Fruit fly (Drosophila melanogaster) whole organism, embryonic: ENCODE data around the gene CG15431.

Source experiments
- BEAF-32 ChIP-seq: fragments of 200-800 bp; sonication (Bioruptor generic); optimal IDR thresholded peaks from 3 replicates; lab custom pipeline; 2017; ENCODE audit warnings: missing biosample characterization, missing genetic modification characterization, mild to moderate bottlenecking, moderate library complexity, missing genetic modification reagents
- CG12155 ChIP-seq: fragments of 200-800 bp; sonication (Bioruptor generic); optimal IDR thresholded peaks from 3 replicates; lab custom pipeline; 2016; ENCODE audit warnings: missing biosample characterization, missing genetic modification characterization
- CG13287 ChIP-seq: fragments of 200-800 bp; sonication (Bioruptor generic); IDR thresholded peaks from 2 replicates; pipeline ENCODE4 v1.3.6; 2022; ENCODE audit warnings: missing biosample characterization, missing genetic modification characterization; ENCODE audit not compliant: partially characterized antibody
- CG13775 ChIP-seq: fragments of 200-800 bp; sonication (Bioruptor generic); optimal IDR thresholded peaks from 3 replicates; lab custom pipeline; 2017; ENCODE audit warnings: missing biosample characterization, mild to moderate bottlenecking, missing genetic modification characterization
- CG1603 ChIP-seq: fragments of 200-800 bp; sonication (Bioruptor generic); optimal IDR thresholded peaks from 2 replicates; lab custom pipeline; 2019; ENCODE audit warnings: missing biosample characterization, mild to moderate bottlenecking, missing genetic modification characterization, moderate library complexity
- CG16813 ChIP-seq: fragments of 200-800 bp; sonication (Bioruptor generic); IDR thresholded peaks from 3 replicates; pipeline ENCODE4 v1.3.6; 2022; ENCODE audit warnings: missing biosample characterization, missing genetic modification characterization; ENCODE audit not compliant: partially characterized antibody
- CG17186 ChIP-seq: fragments of 200-800 bp; sonication (Bioruptor generic); optimal IDR thresholded peaks from 3 replicates; lab custom pipeline; 2017; ENCODE audit warnings: missing biosample characterization, missing genetic modification reagents, missing genetic modification characterization
- CG18262 ChIP-seq: fragments of 200-800 bp; optimal IDR thresholded peaks from 3 replicates; lab custom pipeline; 2019; ENCODE audit warnings: missing biosample characterization, mild to moderate bottlenecking, missing genetic modification characterization, moderate library complexity
- CG2129 ChIP-seq: fragments of 200-800 bp; sonication (Bioruptor generic); IDR thresholded peaks from 2 replicates; pipeline ENCODE4 v1.3.6; 2022; ENCODE audit warnings: missing biosample characterization, missing genetic modification characterization; ENCODE audit not compliant: partially characterized antibody
- CG2712 ChIP-seq: fragments of 200-800 bp; optimal IDR thresholded peaks from 3 replicates; lab custom pipeline; 2019; ENCODE audit warnings: missing biosample characterization, mild to moderate bottlenecking, missing genetic modification characterization, moderate library complexity
- CG34224 ChIP-seq: fragments of 200-800 bp; sonication (Bioruptor generic); IDR thresholded peaks from 3 replicates; pipeline ENCODE4 v1.3.6; 2022; ENCODE audit warnings: missing biosample characterization, missing genetic modification characterization; ENCODE audit not compliant: partially characterized antibody
- CG4282 ChIP-seq: fragments of 200-800 bp; sonication (Bioruptor generic); optimal IDR thresholded peaks from 2 replicates; lab custom pipeline; 2016; ENCODE audit warnings: missing biosample characterization, missing genetic modification characterization
- CG4424 ChIP-seq: fragments of 200-800 bp; sonication (Bioruptor generic); optimal IDR thresholded peaks from 3 replicates; lab custom pipeline; 2016; ENCODE audit warnings: missing biosample characterization, missing genetic modification characterization
- CG4617 ChIP-seq: fragments of 200-800 bp; sonication (Bioruptor generic); optimal IDR thresholded peaks from 3 replicates; lab custom pipeline; 2016; ENCODE audit warnings: missing biosample characterization, missing genetic modification characterization, borderline replicate concordance
- CG7987 ChIP-seq: fragments of 200-800 bp; sonication (Bioruptor generic); optimal IDR thresholded peaks from 2 replicates; lab custom pipeline; 2018; ENCODE audit warnings: missing biosample characterization, mild to moderate bottlenecking, missing genetic modification characterization, moderate library complexity
- Camta ChIP-seq: fragments of 200-800 bp; sonication (Bioruptor generic); optimal IDR thresholded peaks from 2 replicates; lab custom pipeline; 2016; ENCODE audit warnings: missing biosample characterization, missing genetic modification characterization
- Dad ChIP-seq: fragments of 200-800 bp; sonication (Bioruptor generic); optimal IDR thresholded peaks from 3 replicates; lab custom pipeline; 2016; ENCODE audit warnings: missing biosample characterization, missing genetic modification characterization
- Dip3 ChIP-seq: fragments of 200-800 bp; sonication (Bioruptor generic); optimal IDR thresholded peaks from 3 replicates; lab custom pipeline; 2016; ENCODE audit warnings: missing biosample characterization, missing genetic modification characterization
- Dp ChIP-seq: fragments of 200-800 bp; sonication (Bioruptor generic); optimal IDR thresholded peaks from 2 replicates; lab custom pipeline; 2018; ENCODE audit warnings: missing biosample characterization, mild to moderate bottlenecking, missing genetic modification characterization, moderate library complexity
- Dref ChIP-seq: fragments of 200-800 bp; sonication (Bioruptor generic); IDR thresholded peaks from 2 replicates; pipeline ENCODE4 v1.3.6; 2022; ENCODE audit warnings: missing biosample characterization, missing genetic modification characterization
- Drgx ChIP-seq: fragments of 200-800 bp; sonication (Bioruptor generic); IDR thresholded peaks from 2 replicates; pipeline ENCODE4 v1.3.6; 2022; ENCODE audit warnings: missing biosample characterization, missing genetic modification characterization
- E2f2 ChIP-seq: fragments of 200-800 bp; sonication (Bioruptor generic); IDR thresholded peaks from 2 replicates; pipeline ENCODE4 v1.3.6; 2022; ENCODE audit warnings: missing biosample characterization, missing genetic modification characterization
- GATAe ChIP-seq: fragments of 200-800 bp; sonication (Bioruptor generic); conservative IDR thresholded peaks from 2 replicates; pipeline ENCODE4 v1.3.6; 2022; ENCODE audit warnings: missing biosample characterization, missing genetic modification characterization
- HLH4C ChIP-seq: fragments of 200-800 bp; sonication (Bioruptor generic); IDR thresholded peaks from 3 replicates; pipeline ENCODE4 v1.3.6; 2022; ENCODE audit warnings: missing biosample characterization, missing genetic modification characterization; ENCODE audit not compliant: partially characterized antibody
- Lpt ChIP-seq: fragments of >200 bp; optimal IDR thresholded peaks from 2 replicates; lab custom pipeline; 2018; ENCODE audit warnings: missing biosample characterization, missing genetic modification characterization
- MESR4 ChIP-seq: fragments of 200-800 bp; sonication (Bioruptor generic); optimal IDR thresholded peaks from 2 replicates; lab custom pipeline; 2018; ENCODE audit warnings: missing biosample characterization, mild to moderate bottlenecking, missing genetic modification characterization, moderate library complexity
- Mrtf ChIP-seq: fragments of 200-800 bp; sonication (Bioruptor generic); IDR thresholded peaks from 3 replicates; pipeline ENCODE4 v1.3.6; 2022; ENCODE audit warnings: missing biosample characterization, missing genetic modification characterization
- Myb ChIP-seq: fragments of 200-800 bp; sonication (Bioruptor generic); optimal IDR thresholded peaks from 2 replicates; lab custom pipeline; 2016; ENCODE audit warnings: missing biosample characterization, missing genetic modification characterization
- NC2β ChIP-seq: fragments of 200-800 bp; sonication (Bioruptor generic); optimal IDR thresholded peaks from 2 replicates; lab custom pipeline; 2016; ENCODE audit warnings: missing biosample characterization, missing genetic modification characterization
- Pdp1 ChIP-seq, 2 experiments: fragments of 200-800 bp; sonication (Bioruptor generic); optimal IDR thresholded peaks; 3 replicates each; lab custom pipeline; 2016; ENCODE audit warnings: missing biosample characterization in 2 of 2, missing genetic modification characterization in 2 of 2, mild to moderate bottlenecking in 1 of 2, moderate library complexity in 1 of 2
- Scr ChIP-seq: fragments of 200-800 bp; sonication (Bioruptor generic); IDR thresholded peaks from 2 replicates; pipeline ENCODE4 v1.3.6; 2022; ENCODE audit warnings: missing biosample characterization, missing genetic modification characterization; ENCODE audit not compliant: partially characterized antibody
- YL-1 ChIP-seq: fragments of 200-800 bp; sonication (Bioruptor generic); optimal IDR thresholded peaks from 3 replicates; lab custom pipeline; 2017; ENCODE audit warnings: missing biosample characterization, mild to moderate bottlenecking, missing genetic modification characterization
- amos ChIP-seq: fragments of 200-800 bp; sonication (Bioruptor generic); IDR thresholded peaks from 2 replicates; pipeline ENCODE4 v1.3.6; 2022; ENCODE audit warnings: missing biosample characterization, missing genetic modification characterization; ENCODE audit not compliant: partially characterized antibody
- crol ChIP-seq: fragments of 200-800 bp; sonication (Bioruptor generic); IDR thresholded peaks from 2 replicates; pipeline ENCODE4 v1.3.6; 2022; ENCODE audit warnings: missing biosample characterization, missing genetic modification characterization
- cwo ChIP-seq: fragments of 200-800 bp; sonication (Bioruptor generic); optimal IDR thresholded peaks from 3 replicates; lab custom pipeline; 2017; ENCODE audit warnings: missing biosample characterization, missing genetic modification characterization, mild to moderate bottlenecking, moderate library complexity, missing genetic modification reagents
- dati ChIP-seq: fragments of 200-800 bp; sonication (Bioruptor generic); IDR thresholded peaks from 2 replicates; pipeline ENCODE4 v1.3.6; 2022; ENCODE audit warnings: missing biosample characterization, missing genetic modification characterization
- grn ChIP-seq: fragments of 200-800 bp; sonication (Bioruptor generic); optimal IDR thresholded peaks from 3 replicates; lab custom pipeline; 2017; ENCODE audit warnings: missing biosample characterization, missing genetic modification characterization
- lbe ChIP-seq: fragments of 200-800 bp; sonication (Bioruptor generic); optimal IDR thresholded peaks from 2 replicates; lab custom pipeline; 2016; ENCODE audit warnings: missing biosample characterization, mild to moderate bottlenecking, missing genetic modification characterization
- nerfin-1 ChIP-seq: fragments of 200-800 bp; sonication (Bioruptor generic); optimal IDR thresholded peaks from 3 replicates; lab custom pipeline; 2019; ENCODE audit warnings: missing biosample characterization, mild to moderate bottlenecking, missing genetic modification characterization, moderate library complexity
- rib ChIP-seq: fragments of 200-800 bp; sonication (Bioruptor generic); IDR thresholded peaks from 2 replicates; pipeline ENCODE4 v1.3.6; 2022; ENCODE audit warnings: missing biosample characterization, missing genetic modification characterization
- sim ChIP-seq: fragments of 200-800 bp; sonication (Bioruptor generic); IDR thresholded peaks from 2 replicates; pipeline ENCODE4 v1.3.6; 2022; ENCODE audit warnings: missing biosample characterization, missing genetic modification characterization
- sob ChIP-seq: fragments of 200-800 bp; sonication (Bioruptor generic); IDR thresholded peaks from 2 replicates; pipeline ENCODE4 v1.3.6; 2022; ENCODE audit warnings: missing biosample characterization, missing genetic modification characterization
- sqz ChIP-seq: fragments of 200-800 bp; sonication (Bioruptor generic); optimal IDR thresholded peaks from 3 replicates; lab custom pipeline; 2018; ENCODE audit warnings: missing biosample characterization, mild to moderate bottlenecking, missing genetic modification characterization
- stwl ChIP-seq: fragments of 200-800 bp; sonication (Bioruptor generic); optimal IDR thresholded peaks from 3 replicates; lab custom pipeline; 2018; ENCODE audit warnings: missing biosample characterization, mild to moderate bottlenecking, missing genetic modification characterization, moderate library complexity
- trem ChIP-seq: fragments of 200-800 bp; optimal IDR thresholded peaks from 3 replicates; lab custom pipeline; 2019; ENCODE audit warnings: missing biosample characterization, mild to moderate bottlenecking, missing genetic modification characterization, moderate library complexity
- unc-4 ChIP-seq: fragments of 200-800 bp; sonication (Bioruptor generic); IDR thresholded peaks from 2 replicates; pipeline ENCODE4 v1.3.6; 2022; ENCODE audit warnings: missing biosample characterization, missing genetic modification characterization; ENCODE audit not compliant: partially characterized antibody

The CG15431 gene

dm6 chr2L:4386926-4387550, 54.0 kb downstream of the CG15431 start, which contains the start of gene Psf2 (continued):
- TF ChIP-seq sim (GFP tag; lab: Robert Waterston, UW) (no peak), CG4424 (GFP tag; lab: Kevin White, UChicago) (no peak), CG4282 (GFP tag; lab: Kevin White, UChicago) (peak; percentile 19), CG13775 (GFP tag; lab: Kevin White, UChicago) (no peak), cwo (GFP tag; lab: Kevin White, UChicago) (no peak), Drgx (no peak), HLH4C (GFP tag; lab: Robert Waterston, UW) (peak; percentile 71), Dad (GFP tag; lab: Kevin White, UChicago) (no peak), dati (GFP tag; lab: Robert Waterston, UW) (no peak), rib (GFP tag; lab: Robert Waterston, UW) (no peak), CG2712 (tag; lab: Kevin White, UChicago) (no peak), CG7987 (GFP tag; lab: Kevin White, UChicago) (no peak), Dip3 (no peak), sob (GFP tag; lab: Robert Waterston, UW) (no peak), CG12155 (no peak)

dm6 chr2L:4385387-4386279, 55.4 kb downstream of the CG15431 start, which contains the start of gene Vps53:
Gene Vps53 (minus strand): TSS chr2L:4386062.
- TF ChIP-seq GATAe (GFP tag; lab: Robert Waterston, UW) (peak; percentile 48; the same call in 1 of the 2 replicates), Scr (GFP tag; lab: Robert Waterston, UW) (peak; percentile 35; the same call in 1 of the 2 replicates), CG1603 (peak; percentile 14), BEAF-32 (peak; percentile 54), nerfin-1 (tag; lab: Kevin White, UChicago) (no peak), YL-1 (GFP tag; lab: Kevin White, UChicago) (peak; percentile 15), lbe (GFP tag; lab: Kevin White, UChicago) (no peak), Lpt (no peak), amos (GFP tag; lab: Robert Waterston, UW) (peak; percentile 30; the same call in 1 of the 2 replicates), E2f2 (GFP tag; lab: Robert Waterston, UW) (peak; percentile 87), Dp (GFP tag; lab: Kevin White, UChicago) (peak; percentile 85), CG16813 (peak; percentile 32; the same call in 1 of the 3 replicates), CG4617 (peak; percentile 65), CG2129 (no peak), CG18262 (tag; lab: Kevin White, UChicago) (no peak), CG13287 (GFP tag; lab: Robert Waterston, UW) (peak; percentile 61), Pdp1 (GFP tag; optimal IDR thresholded peaks at IDR 0.05; lab: Kevin White, UChicago) (peak in 1 of 2 experiments; percentile 82), CG17186 (GFP tag; lab: Kevin White, UChicago) (peak; percentile 100), sqz (no peak), unc-4 (peak; percentile 35; the same call in 1 of the 2 replicates), Myb (GFP tag; lab: Kevin White, UChicago) (peak; percentile 7), trem (peak; percentile 26), grn (GFP tag; lab: Kevin White, UChicago) (peak; percentile 77), Mrtf (GFP tag; lab: Robert Waterston, UW) (no peak), CG34224 (GFP tag; lab: Robert Waterston, UW) (0 out of 3 replicates have a peak, but pooled peaks have one; percentile 28), Camta (GFP tag; lab: Kevin White, UChicago) (no peak), MESR4 (GFP tag; lab: Kevin White, UChicago) (peak; percentile 59), NC2β (GFP tag; lab: Kevin White, UChicago) (no peak), Dref (GFP tag; lab: Robert Waterston, UW) (peak; percentile 69), crol (GFP tag; lab: Robert Waterston, UW) (no peak), stwl (tag; lab: Kevin White, UChicago) (peak; percentile 24)
